Fruit fly (Drosophila melanogaster): ENCODE results near the gene Eig71Ea.

Eig71Ea gene

DNA sequence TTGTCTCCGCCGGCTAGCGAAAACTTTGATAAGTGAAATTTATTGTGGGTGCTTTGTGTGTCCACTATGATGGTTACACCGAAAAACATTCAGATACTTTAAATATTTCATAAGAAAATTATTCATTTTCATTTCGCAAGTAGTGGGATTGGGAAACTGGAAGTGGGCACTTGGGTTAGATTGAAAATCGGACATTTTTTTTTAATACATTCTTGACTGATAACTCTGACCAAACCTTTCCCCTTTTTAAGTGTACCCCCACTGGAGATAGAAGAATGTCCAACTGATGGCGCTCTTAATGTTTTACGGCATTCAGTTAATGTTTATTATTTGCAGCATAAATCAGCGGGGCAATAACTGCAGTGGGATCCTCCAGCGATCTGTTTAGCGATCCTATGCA is 28.2 kb upstream of the Eig71Ea start:
- TF ChIP-seq fd96Ca (GFP tag; IDR thresholded peaks at IDR 0.05) (no peak), CG32121 (GFP tag; IDR thresholded peaks at IDR 0.05) (no peak), CG17806 (tag; optimal IDR thresholded peaks at IDR 0.05) (no peak), CG8159 (tag; optimal IDR thresholded peaks at IDR 0.05) (peak; percentile 5), D1 (tag; optimal IDR thresholded peaks at IDR 0.05) (no peak), rn (GFP tag; IDR thresholded peaks at IDR 0.05) (no peak), Snoo (tag; optimal IDR thresholded peaks at IDR 0.05) (no peak), EcR (GFP tag; optimal IDR thresholded peaks at IDR 0.05) (no peak), CG14655 (GFP tag; optimal IDR thresholded peaks at IDR 0.05) (peak; percentile 1), CG15710 (tag; optimal IDR thresholded peaks at IDR 0.05) (no peak), Pif1B (GFP tag; optimal IDR thresholded peaks at IDR 0.05) (no peak), CG9948 (tag; optimal IDR thresholded peaks at IDR 0.05) (peak; percentile 20), CG8301 (tag; optimal IDR thresholded peaks at IDR 0.05) (no peak), Pif1A (GFP tag; optimal IDR thresholded peaks at IDR 0.05) (no peak), gl (tag; optimal IDR thresholded peaks at IDR 0.05) (no peak), CG4496 (GFP tag; IDR thresholded peaks at IDR 0.05) (no peak)

DNA sequence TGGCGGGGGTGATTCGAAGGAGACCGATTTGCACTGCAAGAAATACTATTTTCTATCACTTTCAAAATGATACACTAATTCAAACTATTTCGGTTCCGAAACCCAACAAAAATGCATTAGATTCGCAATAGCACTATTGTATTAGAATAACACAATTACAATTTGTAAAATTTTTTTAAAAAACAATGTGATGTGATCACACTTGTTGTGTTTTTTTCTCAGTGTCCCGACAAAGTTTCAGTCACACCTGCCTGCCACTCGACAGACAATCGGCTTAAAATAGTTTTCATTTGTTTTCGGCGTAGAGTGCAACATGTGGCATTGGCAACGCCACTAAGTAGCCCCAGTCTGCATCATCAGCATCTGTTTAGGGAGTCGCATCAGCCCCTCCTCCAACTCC is 25.6 kb upstream of the Eig71Ea start:
- TF ChIP-seq D1 (tag; optimal IDR thresholded peaks at IDR 0.05) (no peak), CG14655 (GFP tag; optimal IDR thresholded peaks at IDR 0.05) (peak; percentile 65), Ets98B (GFP tag; IDR thresholded peaks at IDR 0.05) (0 out of 2 replicates have a peak, but pooled peaks have one; percentile 14), CG9948 (tag; optimal IDR thresholded peaks at IDR 0.05) (peak; percentile 23), CG8301 (tag; optimal IDR thresholded peaks at IDR 0.05) (peak; percentile 37)

DNA sequence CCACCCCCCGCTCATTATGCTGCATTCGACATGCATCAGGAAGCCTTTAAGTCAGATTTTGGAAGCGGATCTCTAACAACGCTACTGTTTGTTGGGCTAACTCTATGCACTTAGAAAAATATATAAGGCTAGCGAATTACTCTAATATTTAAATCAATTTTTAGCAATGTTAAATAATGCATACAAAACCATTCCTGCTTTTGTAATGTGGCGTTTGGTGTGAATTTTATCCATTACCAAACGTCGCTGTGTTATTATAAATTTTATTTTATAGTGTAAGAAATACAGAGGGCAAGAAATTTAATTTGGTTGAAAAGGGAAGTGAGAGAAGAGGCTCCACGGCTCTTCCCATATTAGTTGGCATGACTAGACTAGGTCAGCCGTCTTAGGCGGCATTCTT is 23.3 kb upstream of the Eig71Ea start:
- TF ChIP-seq CG9948 (tag; optimal IDR thresholded peaks at IDR 0.05) (peak; percentile 3), rn (GFP tag; IDR thresholded peaks at IDR 0.05) (no peak), CG14655 (GFP tag; optimal IDR thresholded peaks at IDR 0.05) (peak; percentile 14)

DNA sequence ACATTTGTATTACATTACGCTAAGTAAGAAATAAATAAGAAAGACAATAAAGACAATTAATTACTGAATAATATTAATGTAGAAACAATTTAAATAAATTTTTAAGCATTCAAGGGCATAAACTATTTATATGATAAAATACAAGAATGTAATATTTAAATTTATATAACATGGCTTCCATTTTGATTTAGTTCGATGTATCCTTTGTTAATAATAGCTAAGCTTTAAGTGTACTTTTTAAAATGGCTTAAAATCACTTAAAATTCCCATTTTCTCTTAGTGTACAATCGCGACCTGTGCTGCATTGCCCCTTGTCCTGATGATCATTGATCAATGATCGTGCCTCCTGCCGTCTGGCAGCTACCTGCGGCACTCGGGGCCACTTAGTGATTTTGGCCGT is 21.0 kb upstream of the Eig71Ea start:
- TF ChIP-seq CG10348 (GFP tag; IDR thresholded peaks at IDR 0.05) (no peak), Pif1B (GFP tag; optimal IDR thresholded peaks at IDR 0.05) (no peak), Snoo (tag; optimal IDR thresholded peaks at IDR 0.05) (peak; percentile 25), CG9948 (tag; optimal IDR thresholded peaks at IDR 0.05) (peak; percentile 7), CG8159 (tag; optimal IDR thresholded peaks at IDR 0.05) (peak; percentile 56), CG17806 (tag; optimal IDR thresholded peaks at IDR 0.05) (no peak), rn (GFP tag; IDR thresholded peaks at IDR 0.05) (no peak), CG15710 (tag; optimal IDR thresholded peaks at IDR 0.05) (peak; percentile 17)

DNA sequence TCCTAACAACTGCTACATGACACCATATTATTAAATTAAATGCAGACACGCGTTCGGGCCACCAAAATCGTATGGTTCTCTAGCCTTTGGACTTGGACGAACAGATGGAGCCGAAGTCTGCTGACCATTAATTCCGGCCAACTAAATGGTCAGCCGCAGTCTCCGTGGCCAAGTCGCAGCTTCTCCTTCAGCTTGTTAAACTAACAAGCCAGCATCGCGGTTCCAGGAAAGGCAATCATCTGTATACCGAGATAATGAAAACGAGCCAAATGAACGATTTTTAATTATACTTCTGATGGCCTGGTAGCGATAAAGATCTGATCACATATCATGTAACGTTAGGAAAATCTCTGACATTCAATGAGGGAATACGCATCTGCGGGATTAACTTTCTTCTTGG is 20.5 kb upstream of the Eig71Ea start:
- TF ChIP-seq CG8159 (tag; optimal IDR thresholded peaks at IDR 0.05) (no peak), CG10348 (GFP tag; IDR thresholded peaks at IDR 0.05) (no peak), rn (GFP tag; IDR thresholded peaks at IDR 0.05) (no peak), Pif1A (GFP tag; optimal IDR thresholded peaks at IDR 0.05) (no peak), gl (tag; optimal IDR thresholded peaks at IDR 0.05) (no peak), CG32121 (GFP tag; IDR thresholded peaks at IDR 0.05) (no peak), Ets98B (GFP tag; IDR thresholded peaks at IDR 0.05) (no peak), CG17806 (tag; optimal IDR thresholded peaks at IDR 0.05) (no peak), Pif1B (GFP tag; optimal IDR thresholded peaks at IDR 0.05) (no peak), CG8301 (tag; optimal IDR thresholded peaks at IDR 0.05) (no peak), CG12605 (GFP tag; IDR thresholded peaks at IDR 0.05) (no peak), fd96Ca (GFP tag; IDR thresholded peaks at IDR 0.05) (no peak)

DNA sequence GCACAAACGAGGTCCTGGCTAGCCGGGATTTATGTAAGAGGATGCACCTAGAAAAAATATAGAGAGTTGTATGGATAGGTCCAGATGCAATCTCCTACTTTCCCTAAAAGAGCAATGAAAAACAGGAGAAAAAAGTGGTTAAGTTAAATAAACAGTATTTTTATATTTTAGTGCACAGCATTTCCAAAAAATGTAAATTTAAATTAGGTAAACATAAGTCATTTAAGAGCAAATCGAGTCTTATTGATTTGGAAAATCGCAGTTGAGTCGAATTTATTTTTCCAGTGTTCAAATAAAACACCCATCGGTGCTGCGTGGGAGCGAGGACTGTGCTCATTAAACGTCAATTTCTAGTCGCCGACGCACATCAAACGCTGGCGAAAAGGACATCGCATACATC is 16.3 kb upstream of the Eig71Ea start:
- no peak for TF ChIP-seq CG12605 (GFP tag; IDR thresholded peaks at IDR 0.05)

DNA sequence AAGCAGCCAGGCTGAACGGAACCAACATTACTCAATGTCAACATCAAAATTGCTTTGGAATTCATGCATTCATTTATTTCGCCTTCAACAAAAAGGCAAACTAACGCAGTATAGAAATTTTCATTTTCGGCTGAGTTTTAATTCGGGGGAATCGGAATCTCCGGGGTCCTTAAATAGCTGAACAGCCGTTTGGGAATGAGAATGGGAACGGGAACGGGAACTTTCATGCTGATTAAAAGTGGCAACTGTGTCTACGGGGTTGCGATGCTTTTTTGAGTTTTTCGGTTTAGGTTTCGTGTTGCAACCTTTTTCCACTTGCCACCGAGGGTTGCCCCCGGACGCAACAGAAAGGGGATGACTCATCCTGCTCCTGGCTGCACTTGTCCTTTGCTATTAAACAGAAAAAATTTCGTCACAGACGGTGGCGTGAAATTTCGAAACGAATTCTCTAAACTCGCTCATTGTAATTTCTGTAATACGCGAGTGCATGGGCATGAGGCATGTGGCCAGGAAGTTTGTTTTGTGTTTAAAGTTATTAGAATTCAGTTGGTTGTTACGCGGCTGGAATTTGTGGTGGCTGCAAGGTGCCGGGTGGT is 14.8 kb upstream of the Eig71Ea start:
- TF ChIP-seq Pif1A (GFP tag; optimal IDR thresholded peaks at IDR 0.05) (no peak), gl (tag; optimal IDR thresholded peaks at IDR 0.05) (no peak), CG8159 (tag; optimal IDR thresholded peaks at IDR 0.05) (no peak), CG9948 (tag; optimal IDR thresholded peaks at IDR 0.05) (no peak), CG17806 (tag; optimal IDR thresholded peaks at IDR 0.05) (no peak), CG15710 (tag; optimal IDR thresholded peaks at IDR 0.05) (no peak), rn (GFP tag; IDR thresholded peaks at IDR 0.05) (no peak), CG13204 (GFP tag; optimal IDR thresholded peaks at IDR 0.05) (no peak), CG8301 (tag; optimal IDR thresholded peaks at IDR 0.05) (no peak), Ets98B (GFP tag; IDR thresholded peaks at IDR 0.05) (no peak), CG32121 (GFP tag; IDR thresholded peaks at IDR 0.05) (no peak), CG14655 (GFP tag; optimal IDR thresholded peaks at IDR 0.05) (no peak), EcR (GFP tag; optimal IDR thresholded peaks at IDR 0.05) (no peak), Pif1B (GFP tag; optimal IDR thresholded peaks at IDR 0.05) (no peak), CG10348 (GFP tag; IDR thresholded peaks at IDR 0.05) (no peak), CG4496 (GFP tag; IDR thresholded peaks at IDR 0.05) (no peak), D1 (tag; optimal IDR thresholded peaks at IDR 0.05) (no peak), fd96Ca (GFP tag; IDR thresholded peaks at IDR 0.05) (no peak)

All from whole organism, pupa.